Fruit fly (Drosophila melanogaster): ENCODE results near the gene CG12945.

The CG12945 gene

dm6 chr3R:9762955-9763931 is 27.8 kb downstream of the CG12945 start, which contains the start of the genes Snap24 and CG8478:
Snap24 (minus strand) TSS chr3R:9763150.
CG8478 (plus strand) TSS chr3R:9763650.
- TF ChIP-seq Jra (GFP tag; optimal IDR thresholded peaks at IDR 0.05) (peak; percentile 64), Myc (optimal IDR thresholded peaks at IDR 0.05) (peak; percentile 2), CG9705 (GFP tag; optimal IDR thresholded peaks at IDR 0.05) (no peak), N (GFP tag; optimal IDR thresholded peaks at IDR 0.05) (peak; percentile 8), Rel (GFP tag; optimal IDR thresholded peaks at IDR 0.05) (no peak), Rel (tag; optimal IDR thresholded peaks at IDR 0.05) (peak; percentile 31), pan (optimal IDR thresholded peaks at IDR 0.05) (no peak)

DNA sequence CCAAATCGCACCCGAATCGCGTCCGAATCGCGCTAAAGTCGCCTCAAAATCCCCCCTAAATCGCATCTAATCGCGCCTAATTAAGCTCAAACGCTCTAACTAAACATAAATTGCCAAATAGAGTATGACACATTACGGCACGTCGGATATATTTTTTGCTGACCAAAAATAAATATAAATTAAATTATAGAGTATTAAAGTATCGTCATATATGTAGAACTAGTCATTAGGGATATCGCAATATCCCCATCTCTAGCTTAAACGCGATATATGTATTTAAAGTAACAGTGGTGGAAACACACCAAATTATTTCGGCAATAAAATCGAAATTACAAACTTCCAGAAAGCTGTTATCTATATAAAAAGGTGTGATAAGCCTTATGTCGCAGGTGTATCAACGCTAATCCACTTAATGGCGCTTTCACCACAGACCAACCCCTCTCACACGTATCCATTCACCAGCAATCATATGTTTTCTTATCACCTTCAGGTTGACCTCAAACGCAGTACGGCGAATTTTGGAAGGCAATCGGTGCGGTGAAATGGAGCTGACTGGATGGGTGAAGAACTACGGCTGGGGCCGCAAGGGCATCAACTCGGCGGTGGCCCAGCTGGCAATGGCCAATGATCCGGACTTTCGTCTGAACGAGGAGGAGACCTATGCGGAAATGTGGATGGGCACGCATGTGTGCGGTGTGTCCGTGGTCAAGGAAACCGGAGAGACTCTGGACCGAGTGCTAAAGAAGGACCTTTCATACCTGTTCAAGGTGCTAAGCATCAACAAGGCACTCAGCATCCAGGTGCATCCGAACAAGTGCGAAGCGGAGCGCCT is 31.4 kb downstream of the CG12945 start, which contains the start of gene Mpi:
Gene Mpi (plus strand): TSS at position 263 of the 832 bp plus-strand sequence.
- peak; percentile 20 for TF ChIP-seq OdsH (GFP tag; optimal IDR thresholded peaks at IDR 0.05)
- peak; percentile 79 for TF ChIP-seq Myc (optimal IDR thresholded peaks at IDR 0.05)
- no peak for TF ChIP-seq Hnf4 (GFP tag; optimal IDR thresholded peaks at IDR 0.05)

DNA sequence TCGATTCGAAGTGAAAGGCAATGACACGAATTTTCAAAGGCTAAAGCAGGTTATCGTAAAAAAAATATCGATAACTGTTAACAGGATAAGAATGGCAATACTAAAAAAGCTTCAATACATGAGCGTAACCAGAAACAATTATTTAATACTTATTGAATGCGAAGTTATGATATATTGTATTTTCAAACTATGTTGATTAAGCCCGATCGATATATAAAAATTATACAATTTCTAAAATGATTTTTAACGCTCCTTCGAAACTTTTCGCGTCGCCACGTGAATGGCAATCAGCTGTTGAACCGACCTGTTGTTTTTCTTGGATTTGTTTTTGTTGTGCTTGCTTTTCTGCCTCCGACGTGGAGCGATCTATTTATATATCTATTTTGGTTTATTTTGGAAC is 34.8 kb downstream of the CG12945 start, which contains the start of the genes Alg12 and Rpt3R:
Gene Alg12 (plus strand): TSS at position 305 of the 400 bp plus-strand sequence.
Gene Rpt3R (minus strand): TSS at position 324 of the 400 bp plus-strand sequence.
- TF ChIP-seq Rel (GFP tag; optimal IDR thresholded peaks at IDR 0.05) (no peak), Rel (tag; optimal IDR thresholded peaks at IDR 0.05) (no peak), Myc (optimal IDR thresholded peaks at IDR 0.05) (peak; percentile 8)

DNA sequence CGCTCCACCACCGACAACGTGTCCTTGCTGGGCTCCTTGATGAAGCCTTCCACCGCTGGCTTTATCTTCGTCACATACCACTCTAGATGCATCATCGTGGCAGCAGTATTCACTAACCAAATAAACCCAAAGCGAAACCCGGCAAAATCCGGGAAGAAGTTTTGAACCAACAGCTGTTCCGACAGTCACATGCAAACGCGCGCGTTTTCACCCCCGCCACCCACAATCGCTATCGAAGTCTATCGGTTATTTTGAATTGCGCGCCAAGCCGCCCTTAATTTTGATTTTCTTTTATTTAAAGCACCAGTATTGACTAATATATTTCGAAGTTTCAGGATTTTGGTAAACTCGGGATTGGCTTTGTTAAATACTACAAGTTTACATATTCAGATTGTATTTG is 36.5 kb downstream of the CG12945 start, which contains the start of gene Tti1:
Gene Tti1 (minus strand): TSS at position 200 of the 400 bp plus-strand sequence.
- TF ChIP-seq jim (GFP tag; optimal IDR thresholded peaks at IDR 0.05) (no peak), Abd-B (GFP tag; optimal IDR thresholded peaks at IDR 0.05) (no peak), ey (GFP tag; optimal IDR thresholded peaks at IDR 0.05) (no peak), Rel (GFP tag; optimal IDR thresholded peaks at IDR 0.05) (no peak), Rel (tag; optimal IDR thresholded peaks at IDR 0.05) (no peak), fru (GFP tag; optimal IDR thresholded peaks at IDR 0.05) (no peak), pan (optimal IDR thresholded peaks at IDR 0.05) (no peak), Jra (GFP tag; optimal IDR thresholded peaks at IDR 0.05) (no peak), Sp1 (GFP tag; optimal IDR thresholded peaks at IDR 0.05) (no peak), HLH106 (tag; optimal IDR thresholded peaks at IDR 0.05) (no peak), CG9705 (GFP tag; optimal IDR thresholded peaks at IDR 0.05) (no peak), psq (GFP tag; optimal IDR thresholded peaks at IDR 0.05) (no peak), br (GFP tag; optimal IDR thresholded peaks at IDR 0.05) (no peak), OdsH (GFP tag; optimal IDR thresholded peaks at IDR 0.05) (no peak), GATAd (GFP tag; optimal IDR thresholded peaks at IDR 0.05) (no peak), foxo (GFP tag; optimal IDR thresholded peaks at IDR 0.05) (no peak), CG32264 (GFP tag; optimal IDR thresholded peaks at IDR 0.05) (no peak), tai (GFP tag; optimal IDR thresholded peaks at IDR 0.05) (no peak), Dif (GFP tag; optimal IDR thresholded peaks at IDR 0.05; ENCODE audit: partially characterized antibody) (no peak), sage (GFP tag; optimal IDR thresholded peaks at IDR 0.05) (no peak), dsf (GFP tag; optimal IDR thresholded peaks at IDR 0.05; ENCODE audit: borderline replicate concordance) (no peak)

dm6 chr3R:9747900-9748663 is 42.9 kb downstream of the CG12945 start:
- TF ChIP-seq CG9705 (GFP tag; optimal IDR thresholded peaks at IDR 0.05) (no peak), psq (GFP tag; optimal IDR thresholded peaks at IDR 0.05) (no peak), Vsx2 (GFP tag; optimal IDR thresholded peaks at IDR 0.05; ENCODE audit: partially characterized antibody) (no peak), Mio (GFP tag; optimal IDR thresholded peaks at IDR 0.05) (no peak), pan (optimal IDR thresholded peaks at IDR 0.05) (no peak), Myc (optimal IDR thresholded peaks at IDR 0.05) (no peak), sage (GFP tag; optimal IDR thresholded peaks at IDR 0.05) (no peak), brk (GFP tag; optimal IDR thresholded peaks at IDR 0.05) (no peak), N (GFP tag; optimal IDR thresholded peaks at IDR 0.05) (no peak), CrebA (GFP tag; optimal IDR thresholded peaks at IDR 0.05; ENCODE audit: borderline replicate concordance) (no peak), Dif (GFP tag; optimal IDR thresholded peaks at IDR 0.05; ENCODE audit: partially characterized antibody) (no peak), CG32264 (GFP tag; optimal IDR thresholded peaks at IDR 0.05) (no peak), tai (GFP tag; optimal IDR thresholded peaks at IDR 0.05) (no peak), foxo (GFP tag; optimal IDR thresholded peaks at IDR 0.05) (no peak), dmrt93B (GFP tag; optimal IDR thresholded peaks at IDR 0.05) (no peak)
